Fruit fly (Drosophila melanogaster): ENCODE data around the gene mop.

DNA sequence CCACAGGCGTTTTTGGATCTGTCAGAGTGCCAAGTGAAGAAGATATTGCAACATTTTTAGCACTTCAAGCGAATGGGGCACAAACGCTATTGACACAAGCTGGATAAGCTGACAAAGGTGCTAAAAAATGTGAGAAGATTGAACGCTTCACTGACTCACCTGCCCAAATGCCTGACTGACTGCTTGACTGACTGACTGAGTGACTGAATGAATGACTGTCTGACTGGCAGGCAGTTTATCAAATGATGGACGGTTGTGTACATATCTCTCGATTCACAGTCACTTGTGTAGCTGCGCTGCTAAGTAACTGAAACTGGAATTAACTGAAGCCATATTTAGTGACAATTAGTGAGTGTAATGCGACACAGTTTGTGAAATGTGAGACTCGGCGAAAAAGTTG lies 45.2 kb upstream of the mop start:
- TF ChIP-seq CG11762 (GFP tag; optimal IDR thresholded peaks at IDR 0.05; ENCODE audit: insufficient read depth) (no peak), CG9139 (GFP tag; optimal IDR thresholded peaks at IDR 0.05) (no peak), CG4318 (GFP tag; optimal IDR thresholded peaks at IDR 0.05) (no peak), Sox102F (GFP tag; optimal IDR thresholded peaks at IDR 0.05) (no peak), CG6808 (GFP tag; optimal IDR thresholded peaks at IDR 0.05) (no peak), Hr39 (GFP tag; optimal IDR thresholded peaks at IDR 0.05) (no peak)

All from whole organism, prepupa.